Worm (Caenorhabditis elegans) whole organism, young adult: ENCODE data around the gene C12D5.10.

Experiments
- D2030.7 ChIP-seq: fragments of 200-800 bp; sonication (Bioruptor generic); IDR thresholded peaks from 2 replicates; pipeline ENCODE4 v1.3.6; 2022; ENCODE audit warnings: missing genetic modification reagents, missing genetic modification characterization, missing compliant biosample characterization
- Y53F4B.3 ChIP-seq: fragments of 200-800 bp; sonication (Bioruptor generic); IDR thresholded peaks from 2 replicates; pipeline ENCODE4 v1.3.6; 2022; ENCODE audit warnings: missing genetic modification reagents, missing genetic modification characterization, missing compliant biosample characterization
- Y79H2A.3 ChIP-seq: fragments of 200-800 bp; sonication (Bioruptor generic); conservative IDR thresholded peaks from 2 replicates; pipeline ENCODE4 v1.3.6; 2022; ENCODE audit warnings: missing genetic modification reagents, missing genetic modification characterization, missing compliant biosample characterization
- aptf-3 ChIP-seq: fragments of 200-800 bp; sonication (Bioruptor generic); IDR thresholded peaks from 2 replicates; pipeline ENCODE4 v1.3.6; 2022; ENCODE audit warnings: missing genetic modification characterization, missing compliant biosample characterization
- efl-1 ChIP-seq: fragments of 150-350 bp; optimal IDR thresholded peaks from 2 replicates; lab custom pipeline; 2014; ENCODE audit warnings: missing biosample characterization, missing genetic modification reagents, missing genetic modification characterization
- snpc-1.1 ChIP-seq: sonication (generic microtip); optimal IDR thresholded peaks from 2 replicates; lab custom pipeline; 2017; ENCODE audit warnings: missing genetic modification characterization, mild to moderate bottlenecking, missing compliant biosample characterization, antibody characterized with exemption, moderate library complexity, missing genotype, missing genetic modification reagents; ENCODE audit not compliant: insufficient read depth
- unc-62 ChIP-seq: fragments of 150-350 bp; optimal IDR thresholded peaks from 2 replicates; lab custom pipeline; 2014; ENCODE audit warnings: missing biosample characterization, missing genetic modification reagents, missing genetic modification characterization

- no peak for TF ChIP-seq Y53F4B.3
- no peak for TF ChIP-seq Y79H2A.3 (GFP tag; lab: Robert Waterston, UW)
- no peak for TF ChIP-seq aptf-3 (GFP tag; lab: Robert Waterston, UW)
- TF ChIP-seq efl-1 = no peak
- TF ChIP-seq snpc-1.1 = no peak
- TF ChIP-seq unc-62 (GFP tag; lab: Kevin White, UChicago) = no peak
- no peak for TF ChIP-seq D2030.7 (GFP tag; lab: Robert Waterston, UW)
These were observed 12.0 kb upstream of the C12D5.10 start, which contains the start of gene srw-3 for ce11 chrV:7705316-7705715.
